Fruit fly (Drosophila melanogaster) whole organism, prepupa: ENCODE results near the gene Rhau.

Experiments used
- CG1621 ChIP-seq: fragments of 200-800 bp; sonication (Bioruptor generic); optimal IDR thresholded peaks from 3 replicates; lab custom pipeline; 2018; ENCODE audit warnings: missing biosample characterization, mild to moderate bottlenecking, missing genetic modification characterization
- CG16779 ChIP-seq: fragments of 200-800 bp; sonication (Bioruptor generic); optimal IDR thresholded peaks from 3 replicates; lab custom pipeline; 2017; ENCODE audit warnings: missing biosample characterization, mild to moderate bottlenecking, missing genetic modification characterization
- CG34406 ChIP-seq: fragments of 200-800 bp; sonication (Bioruptor generic); optimal IDR thresholded peaks from 3 replicates; lab custom pipeline; 2016; ENCODE audit warnings: missing biosample characterization, missing genetic modification characterization
- Gug ChIP-seq: fragments of 200-800 bp; sonication (Bioruptor generic); IDR thresholded peaks from 2 replicates; pipeline ENCODE4 v1.3.6; 2022; ENCODE audit warnings: missing biosample characterization, missing genetic modification characterization
- Hr39 ChIP-seq: fragments of 200-800 bp; sonication (Bioruptor generic); optimal IDR thresholded peaks from 2 replicates; lab custom pipeline; 2016; ENCODE audit warnings: missing biosample characterization, missing genetic modification characterization
- OdsH ChIP-seq: fragments of 200-800 bp; sonication (Bioruptor generic); optimal IDR thresholded peaks from 3 replicates; lab custom pipeline; 2016; ENCODE audit warnings: missing biosample characterization, missing genetic modification characterization
- Sox15 ChIP-seq: fragments of 200-800 bp; sonication (Bioruptor generic); optimal IDR thresholded peaks from 3 replicates; lab custom pipeline; 2016; ENCODE audit warnings: missing biosample characterization, missing genetic modification characterization
- acj6 ChIP-seq: fragments of 200-800 bp; sonication (Bioruptor generic); optimal IDR thresholded peaks from 3 replicates; lab custom pipeline; 2016; ENCODE audit warnings: missing biosample characterization, missing genetic modification characterization
- cyc ChIP-seq: fragments of 200-800 bp; sonication (Bioruptor generic); optimal IDR thresholded peaks from 3 replicates; lab custom pipeline; 2016; ENCODE audit warnings: missing biosample characterization, missing genetic modification characterization
- eg ChIP-seq: fragments of 200-800 bp; sonication (Bioruptor generic); IDR thresholded peaks from 3 replicates; pipeline ENCODE4 v1.3.6; 2022; ENCODE audit warnings: missing biosample characterization, missing genetic modification characterization
- vri ChIP-seq: fragments of 200-800 bp; sonication (Bioruptor generic); optimal IDR thresholded peaks from 3 replicates; lab custom pipeline; 2016; ENCODE audit warnings: missing biosample characterization, mild to moderate bottlenecking, missing genetic modification characterization

- TF ChIP-seq CG16779 (tag; lab: Kevin White, UChicago) (no peak), eg (GFP tag; lab: Robert Waterston, UW) (no peak), vri (GFP tag; lab: Kevin White, UChicago) (no peak), CG34406 (GFP tag; lab: Kevin White, UChicago) (no peak), OdsH (no peak), CG1621 (tag; lab: Kevin White, UChicago) (no peak), acj6 (GFP tag; lab: Kevin White, UChicago) (no peak), Hr39 (GFP tag; lab: Kevin White, UChicago) (no peak), Sox15 (no peak), cyc (GFP tag; lab: Kevin White, UChicago) (no peak), Gug (GFP tag; lab: Robert Waterston, UW) (no peak)
Observed at dm6 chr2L:20720011-20720410, 37.8 kb downstream of the Rhau start.
